Worm (Caenorhabditis elegans): ENCODE measurements around the gene Y57G7A.2.

Gene Y57G7A.2

DNA sequence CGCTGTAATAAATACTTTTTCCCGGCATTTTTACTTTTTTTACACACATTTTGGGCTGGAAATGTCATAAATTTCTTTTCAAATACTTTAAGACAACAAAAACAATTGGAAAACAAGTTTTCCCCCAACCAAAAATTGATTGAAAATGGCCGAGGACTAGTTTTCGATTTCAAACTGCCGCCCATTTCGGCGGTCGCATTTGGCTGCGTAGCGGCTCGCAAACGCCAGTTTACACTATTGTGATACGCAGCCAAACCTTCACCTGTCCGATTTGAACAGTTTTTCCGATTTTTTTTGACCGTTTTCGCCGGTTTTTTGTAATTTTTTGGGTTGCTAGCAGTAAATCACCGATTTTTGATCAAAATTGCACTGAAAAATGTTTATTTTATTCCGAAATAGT is 24.5 kb downstream of the Y57G7A.2 start (continued):
- peak; percentile 65 for TF ChIP-seq nhr-76 (tag; optimal IDR thresholded peaks at IDR 0.05)
- peak; percentile 91 for TF ChIP-seq mdt-29 (GFP tag; IDR thresholded peaks at IDR 0.05)
- no peak for TF ChIP-seq ceh-28 (tag; optimal IDR thresholded peaks at IDR 0.05)
- peak; percentile 61 for TF ChIP-seq F10B5.3 (tag; optimal IDR thresholded peaks at IDR 0.05)
- TF ChIP-seq zfp-3 (GFP tag; conservative IDR thresholded peaks at IDR 0.05), result peak; percentile 96
- TF ChIP-seq snpc-4 (tag; optimal IDR thresholded peaks at IDR 0.05), result peak; percentile 20
- TF ChIP-seq mdl-1 (tag; optimal IDR thresholded peaks at IDR 0.05), result peak; percentile 19 to 67
- TF ChIP-seq lim-7 (GFP tag; IDR thresholded peaks at IDR 0.05), result peak; percentile 71
- no peak for TF ChIP-seq attf-4 (tag; optimal IDR thresholded peaks at IDR 0.05)
- TF ChIP-seq T26A8.4 (GFP tag; IDR thresholded peaks at IDR 0.05), result peak; percentile 96
- peak; percentile 92 for TF ChIP-seq egl-43 (GFP tag; IDR thresholded peaks at IDR 0.05)
- peak; percentile 83 for TF ChIP-seq duxl-1 (tag; optimal IDR thresholded peaks at IDR 0.05; ENCODE audit: poor library complexity)
- peak; percentile 98 for TF ChIP-seq mep-1 (tag; optimal IDR thresholded peaks at IDR 0.05)
- peak; percentile 94 for TF ChIP-seq ama-1 (optimal IDR thresholded peaks at IDR 0.05)
- TF ChIP-seq fkh-10 (GFP tag; optimal IDR thresholded peaks at IDR 0.05), result peak; percentile 78
- TF ChIP-seq snpc-1.2 (GFP tag; IDR thresholded peaks at IDR 0.05), result peak; percentile 80
- TF ChIP-seq hlh-11 (tag; optimal IDR thresholded peaks at IDR 0.05), result peak; percentile 97
- peak; percentile 82 for TF ChIP-seq jun-1 (tag; optimal IDR thresholded peaks at IDR 0.05)
- peak; percentile 94 for TF ChIP-seq hmg-1.1 (GFP tag; IDR thresholded peaks at IDR 0.05)
- TF ChIP-seq php-3 (GFP tag; IDR thresholded peaks at IDR 0.05), result peak; percentile 92
- TF ChIP-seq fos-1 (tag; optimal IDR thresholded peaks at IDR 0.05), result no peak
- TF ChIP-seq Y75B8A.6 (GFP tag; IDR thresholded peaks at IDR 0.05), result peak; percentile 64; the same call in 1 of the 2 replicates
- peak; percentile 93 for TF ChIP-seq spr-1 (tag; optimal IDR thresholded peaks at IDR 0.05)
- peak; percentile 96 for TF ChIP-seq rbr-2 (tag; optimal IDR thresholded peaks at IDR 0.05)
- TF ChIP-seq lin-39 (tag; optimal IDR thresholded peaks at IDR 0.05), result no peak
- peak; percentile 99 for TF ChIP-seq dve-1 (tag; optimal IDR thresholded peaks at IDR 0.05; ENCODE audit: insufficient read depth)
- TF ChIP-seq ztf-11 (tag; optimal IDR thresholded peaks at IDR 0.05), result no peak
- TF ChIP-seq Y5F2A.4 (GFP tag; optimal IDR thresholded peaks at IDR 0.05), result peak; percentile 56
- TF ChIP-seq dmd-6 (GFP tag; IDR thresholded peaks at IDR 0.05), result peak; percentile 95
- peak; percentile 99 for TF ChIP-seq aha-1 (tag)
- TF ChIP-seq daf-16 (GFP tag; optimal IDR thresholded peaks at IDR 0.05), result peak; percentile 21 to 79
- peak; percentile 87 for TF ChIP-seq daf-16 (tag; optimal IDR thresholded peaks at IDR 0.05)
- no peak for TF ChIP-seq cey-2 (tag; optimal IDR thresholded peaks at IDR 0.05; ENCODE audit: borderline replicate concordance, insufficient read depth)
- peak; percentile 93 for TF ChIP-seq T20F7.1 (GFP tag; optimal IDR thresholded peaks at IDR 0.05)
- peak in 1 of 2 experiments; percentile 97 for TF ChIP-seq unc-62 (GFP tag; optimal IDR thresholded peaks at IDR 0.05 in 1 of 2)
- TF ChIP-seq unc-62 (tag; optimal IDR thresholded peaks at IDR 0.05), result no peak
- peak; percentile 86 for TF ChIP-seq mxl-3 (GFP tag; optimal IDR thresholded peaks at IDR 0.05)
- peak; percentile 96 for TF ChIP-seq spr-3 (GFP tag; optimal IDR thresholded peaks at IDR 0.05)

DNA sequence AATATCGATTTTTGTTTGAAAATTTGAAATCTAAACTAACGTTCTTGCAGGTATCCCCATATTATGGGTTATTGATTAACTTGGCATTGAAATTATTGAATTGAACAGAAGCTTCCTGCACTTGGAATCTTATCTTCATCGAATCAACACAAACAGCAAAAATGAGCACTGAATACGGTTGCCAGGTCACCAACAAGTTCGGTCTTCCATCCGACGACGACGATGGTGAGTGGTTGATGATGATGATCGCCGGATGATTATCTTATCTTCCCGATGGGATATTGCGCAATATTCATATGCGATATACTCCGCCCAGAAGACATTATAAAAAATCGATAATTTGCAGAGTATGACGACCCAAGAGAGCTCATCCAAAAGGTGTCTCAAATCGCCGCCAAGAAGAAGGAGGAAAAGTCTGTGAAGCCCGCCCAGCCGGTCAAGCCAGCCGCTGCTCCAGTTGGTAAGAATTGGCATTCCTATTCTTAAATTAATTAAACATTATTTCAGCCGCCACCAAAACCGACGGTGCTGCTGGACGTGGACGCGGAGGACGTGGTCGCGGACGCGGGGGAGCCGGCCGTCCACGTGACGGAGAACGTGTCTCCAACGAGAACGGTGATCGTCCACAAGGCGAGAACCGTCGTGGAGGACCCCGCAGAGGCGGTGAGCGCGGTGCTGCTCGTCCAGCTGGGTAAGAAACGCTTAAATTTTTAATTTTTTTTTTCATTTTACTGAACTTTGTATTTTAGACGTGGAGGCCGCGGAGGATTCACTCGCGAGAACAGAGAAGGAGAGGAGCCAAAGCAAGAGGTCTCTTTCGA is 25.3 kb downstream of the Y57G7A.2 start, which contains the start of gene vig-1:
Gene vig-1 (plus strand): TSS at position 51 of the 821 bp plus-strand sequence.
- TF ChIP-seq daf-8 (GFP tag; IDR thresholded peaks at IDR 0.05) (0 out of 2 replicates have a peak, but pooled peaks have one; percentile 11), ceh-28 (tag; optimal IDR thresholded peaks at IDR 0.05) (peak; percentile 49), madf-5 (GFP tag; IDR thresholded peaks at IDR 0.05) (0 out of 4 replicates have a peak, but pooled peaks of 1 of the 2 experiments have one; percentile 5), fos-1 (tag; optimal IDR thresholded peaks at IDR 0.05) (no peak), D1046.2 (GFP tag; IDR thresholded peaks at IDR 0.05) (no peak), zfp-3 (GFP tag; conservative IDR thresholded peaks at IDR 0.05) (0 out of 2 replicates have a peak, but pooled peaks have one; percentile 24), set-16 (GFP tag; IDR thresholded peaks at IDR 0.05) (peak; percentile 92), tag-97 (GFP tag; IDR thresholded peaks at IDR 0.05) (no peak)
